Worm (Caenorhabditis elegans) whole organism, L4 larva: ENCODE data around the gene nep-16.

ENCODE experiments used
- aly-2 ChIP-seq: sonication (generic microtip); optimal IDR thresholded peaks from 2 replicates; lab custom pipeline; 2018; ENCODE audit warnings: missing biosample characterization, missing genetic modification characterization
- ama-1 ChIP-seq: fragments of 150-350 bp; optimal IDR thresholded peaks from 2 replicates; lab custom pipeline; 2014; ENCODE audit warnings: inconsistent platforms, mixed read lengths
- duxl-1 ChIP-seq: sonication (generic microtip); optimal IDR thresholded peaks from 2 replicates; lab custom pipeline; 2016; ENCODE audit warnings: mild to moderate bottlenecking, missing genetic modification characterization, moderate library complexity, missing compliant biosample characterization; ENCODE audit not compliant: poor library complexity
- fos-1 ChIP-seq: fragments of 150-350 bp; optimal IDR thresholded peaks from 2 replicates; lab custom pipeline; 2014; ENCODE audit warnings: missing biosample characterization, missing genetic modification characterization
- lin-13 ChIP-seq: fragments of 150-350 bp; optimal IDR thresholded peaks from 2 replicates; lab custom pipeline; 2014; ENCODE audit warnings: missing biosample characterization, missing genetic modification reagents, missing genetic modification characterization
- lin-15B ChIP-seq: fragments of 150-350 bp; sonication (generic microtip); optimal IDR thresholded peaks from 3 replicates; lab custom pipeline; 2014; ENCODE audit warnings: missing biosample characterization, missing genetic modification characterization
- lin-29 ChIP-seq: fragments of 200-800 bp; sonication (Bioruptor generic); IDR thresholded peaks from 2 replicates; pipeline ENCODE4 v1.3.6; 2022; ENCODE audit warnings: missing genetic modification reagents, missing genetic modification characterization, missing compliant biosample characterization
- lir-3 ChIP-seq: sonication (generic microtip); optimal IDR thresholded peaks from 2 replicates; lab custom pipeline; 2016; ENCODE audit warnings: mild to moderate bottlenecking, missing genetic modification characterization, missing compliant biosample characterization
- pha-4 ChIP-seq, 2 experiments: fragments of 150-350 bp in 1 of 2; fragments of 200-800 bp in 1 of 2; sonication (Bioruptor generic) in 1 of 2; IDR thresholded peaks in 1 of 2; optimal IDR thresholded peaks in 1 of 2; 2 replicates each; pipeline versions ENCODE4 v1.3.6 to Lab custom; 2014 to 2022; ENCODE audit warnings: missing genetic modification characterization in 2 of 2, missing genetic modification reagents in 2 of 2, missing biosample characterization in 1 of 2, missing compliant biosample characterization in 1 of 2
- unc-130 ChIP-seq: sonication (generic microtip); optimal IDR thresholded peaks from 2 replicates; lab custom pipeline; 2016; ENCODE audit warnings: missing genetic modification reagents, missing genetic modification characterization, missing compliant biosample characterization
- unc-39 ChIP-seq: sonication (generic microtip); optimal IDR thresholded peaks from 2 replicates; lab custom pipeline; 2017; ENCODE audit warnings: missing biosample characterization, missing genetic modification characterization
- unc-62 ChIP-seq, 3 experiments: fragments of 150-350 bp in 1 of 3; sonication (generic microtip); optimal IDR thresholded peaks in 2 of 3; peaks in 1 of 3; 1 replicate in 1 of 3; 2 replicates in 2 of 3; lab custom pipeline; 2014 to 2017; ENCODE audit warnings: missing biosample characterization in 3 of 3, missing genetic modification characterization in 3 of 3, missing genetic modification reagents in 3 of 3, missing genotype in 1 of 3
- ztf-11 ChIP-seq: fragments of 150-350 bp; optimal IDR thresholded peaks from 2 replicates; lab custom pipeline; 2014; ENCODE audit warnings: missing biosample characterization, missing genetic modification characterization

DNA sequence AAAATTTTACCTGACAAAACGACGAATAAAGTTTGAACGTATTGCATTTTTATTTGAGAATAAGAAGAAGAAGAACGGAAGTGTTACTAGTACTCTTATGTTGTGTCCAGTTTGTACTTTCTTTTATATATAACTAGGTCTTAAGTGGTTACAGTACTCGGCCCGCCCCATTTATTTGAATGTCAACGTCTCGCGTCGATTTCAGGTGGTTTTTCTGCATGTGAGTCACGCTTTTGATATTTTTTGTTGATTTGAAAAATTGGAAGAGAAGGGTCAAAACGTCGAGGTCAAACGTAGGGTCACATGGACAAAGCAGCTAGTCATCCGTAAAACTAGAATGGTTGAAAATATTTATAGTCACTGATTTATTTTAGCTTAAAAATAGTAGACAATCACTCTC lies 12.7 kb downstream of the nep-16 start, which contains the start of gene F45E4.5:
- TF ChIP-seq ztf-11: no peak
- no peak for TF ChIP-seq unc-39 (tag; lab: Kevin White, UChicago)
- no peak for TF ChIP-seq lin-13 (GFP tag; lab: Kevin White, UChicago)
- no peak for TF ChIP-seq ama-1 (lab: Kevin White, UChicago)
- TF ChIP-seq unc-62 (GFP tag; optimal IDR thresholded peaks at IDR 0.05 in 1 of 2; lab: Kevin White, UChicago): no peak
- no peak for TF ChIP-seq unc-62 (tag; optimal IDR thresholded peaks at IDR 0.05; lab: Kevin White, UChicago)
- TF ChIP-seq lin-15B (tag; lab: Kevin White, UChicago): no peak
- TF ChIP-seq lin-29: no peak
- TF ChIP-seq duxl-1 (tag; lab: Kevin White, UChicago): no peak
- no peak for TF ChIP-seq pha-4 (GFP tag; IDR thresholded peaks at IDR 0.05; lab: Robert Waterston, UW)
- TF ChIP-seq pha-4 (tag; optimal IDR thresholded peaks at IDR 0.05; lab: Kevin White, UChicago): no peak
- no peak for TF ChIP-seq lir-3 (tag; lab: Kevin White, UChicago)
- TF ChIP-seq unc-130: no peak
- TF ChIP-seq fos-1: no peak
- no peak for TF ChIP-seq aly-2 (tag; lab: Kevin White, UChicago)
